Worm (Caenorhabditis elegans): Measurements from ENCODE around the gene F02C9.2.

DNA sequence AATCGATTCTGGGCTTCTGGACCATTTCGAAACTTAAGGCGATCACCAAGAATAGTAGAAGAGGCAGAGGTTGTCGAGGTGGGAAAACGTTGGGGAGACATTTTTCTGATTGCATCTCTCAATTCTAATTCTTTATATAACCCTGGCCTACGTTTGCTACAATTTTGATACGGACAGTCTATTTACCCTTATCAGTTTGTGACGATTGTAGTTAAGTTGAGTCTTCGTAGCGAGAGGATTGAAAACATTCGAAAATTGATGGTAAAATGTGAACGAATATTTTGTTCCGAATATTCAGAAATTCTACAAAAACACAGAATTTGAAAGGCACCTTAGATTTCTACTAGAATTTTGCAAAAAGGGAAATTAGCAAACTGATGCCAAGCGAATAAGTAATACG is 5.8 kb upstream of the F02C9.2 start, which contains the start of gene Y73C8C.10:
- TF ChIP-seq nhr-237 (tag; optimal IDR thresholded peaks at IDR 0.05): no peak
- no peak for TF ChIP-seq skn-1 (tag; optimal IDR thresholded peaks at IDR 0.05)
- TF ChIP-seq snpc-4 (tag; optimal IDR thresholded peaks at IDR 0.05): no peak
- TF ChIP-seq aly-2 (tag; optimal IDR thresholded peaks at IDR 0.05): no peak
- no peak for TF ChIP-seq peb-1 (tag; optimal IDR thresholded peaks at IDR 0.05)
- no peak for TF ChIP-seq nhr-25 (tag; optimal IDR thresholded peaks at IDR 0.05)
- TF ChIP-seq unc-62 (GFP tag; optimal IDR thresholded peaks at IDR 0.05): no peak
- no peak for TF ChIP-seq ceh-82 (tag; optimal IDR thresholded peaks at IDR 0.05)
- TF ChIP-seq nhr-77 (tag; optimal IDR thresholded peaks at IDR 0.05): no peak
- no peak for TF ChIP-seq ztf-4 (tag; optimal IDR thresholded peaks at IDR 0.05)
- TF ChIP-seq ceh-16 (tag; optimal IDR thresholded peaks at IDR 0.05): no peak
- no peak for TF ChIP-seq fos-1 (tag; optimal IDR thresholded peaks at IDR 0.05)

Measured in whole organism, L2 larva.